Fruit fly (Drosophila melanogaster): ENCODE measurements around the gene Tk.
"Not testable (repeated sequence)": the region's sequence is repeated elsewhere in the genome, so short reads cannot be mapped to it uniquely, and the experiment has no call there.

dm6 chr3R:11956444-11956843 is 48.8 kb downstream of the Tk start, which contains the start of gene Hsp70Aa:
- TF ChIP-seq CG9797 (GFP tag; optimal IDR thresholded peaks at IDR 0.05); CG1529 (GFP tag; optimal IDR thresholded peaks at IDR 0.05); Sox100B (GFP tag; optimal IDR thresholded peaks at IDR 0.05); Spps (tag; optimal IDR thresholded peaks at IDR 0.05); CrebB (tag; optimal IDR thresholded peaks at IDR 0.05); p53 (GFP tag; optimal IDR thresholded peaks at IDR 0.05); CG32532 (GFP tag; IDR thresholded peaks at IDR 0.05); CTCF (GFP tag; optimal IDR thresholded peaks at IDR 0.05); CG7271 (tag; optimal IDR thresholded peaks at IDR 0.05); CG6813 (GFP tag; optimal IDR thresholded peaks at IDR 0.05); gfzf (GFP tag; optimal IDR thresholded peaks at IDR 0.05); btn (GFP tag; optimal IDR thresholded peaks at IDR 0.05); Kr (GFP tag; optimal IDR thresholded peaks at IDR 0.05); Poxn (GFP tag; IDR thresholded peaks at IDR 0.05): not testable (repeated sequence)
